Fruit fly (Drosophila melanogaster) whole organism, wandering third instar larva: ENCODE data around the gene cbt.
A peak's percentile ranks its signal among the peaks of the same experiment; 100 is the strongest.

ENCODE experiments used
- Hnf4 ChIP-seq: fragments of 200-800 bp; sonication (Bioruptor generic); optimal IDR thresholded peaks from 2 replicates; lab custom pipeline; 2016; ENCODE audit warnings: missing biosample characterization, mild to moderate bottlenecking, missing genetic modification characterization
- Hr78 ChIP-seq: fragments of >200 bp; optimal IDR thresholded peaks from 2 replicates; lab custom pipeline; 2017; ENCODE audit warnings: missing biosample characterization, missing genetic modification characterization
- N ChIP-seq: fragments of >200 bp; optimal IDR thresholded peaks from 2 replicates; lab custom pipeline; 2018; ENCODE audit warnings: missing biosample characterization, missing external identifiers, missing genetic modification characterization
- Rel ChIP-seq, 2 experiments: fragments of 200-800 bp; sonication (Bioruptor generic) in 1 of 2; optimal IDR thresholded peaks; 2 replicates in 1 of 2; 3 replicates in 1 of 2; lab custom pipeline; 2016 to 2019; ENCODE audit warnings: mild to moderate bottlenecking in 2 of 2, missing biosample characterization in 2 of 2, missing genetic modification characterization in 2 of 2, moderate library complexity in 1 of 2
- brk ChIP-seq: fragments of 200-800 bp; sonication (Bioruptor generic); optimal IDR thresholded peaks from 2 replicates; lab custom pipeline; 2016; ENCODE audit warnings: missing biosample characterization, mild to moderate bottlenecking, missing genetic modification characterization
- rgr ChIP-seq: fragments of 200-800 bp; sonication (Bioruptor generic); optimal IDR thresholded peaks from 3 replicates; lab custom pipeline; 2016; ENCODE audit warnings: missing biosample characterization, mild to moderate bottlenecking, missing genetic modification characterization

cbt gene

DNA sequence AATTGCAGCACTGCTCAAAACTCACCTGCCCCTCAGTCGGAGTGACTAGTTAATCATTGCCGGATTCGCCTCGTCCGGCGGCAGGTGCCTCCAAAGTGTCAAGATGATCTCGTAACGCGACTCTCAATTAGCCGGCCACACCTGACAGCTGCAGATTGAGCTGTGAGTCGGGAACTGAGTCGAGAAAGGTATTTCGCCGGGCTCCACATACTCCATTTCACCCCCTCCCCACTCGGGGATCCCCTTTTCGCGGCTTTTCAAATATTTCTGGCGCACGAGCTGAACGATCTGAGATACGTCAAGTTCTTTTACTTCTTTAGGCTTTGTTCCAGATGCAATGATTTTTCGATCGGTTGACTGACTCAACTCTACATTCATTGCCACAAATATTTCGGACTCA is 53.0 kb downstream of the cbt start:
- no peak for TF ChIP-seq Hr78 (GFP tag; lab: Kevin White, UChicago)
- no peak for TF ChIP-seq rgr (GFP tag; lab: Kevin White, UChicago)
- TF ChIP-seq brk (GFP tag; lab: Kevin White, UChicago) = no peak
- TF ChIP-seq N (GFP tag; lab: Kevin White, UChicago) = no peak
- TF ChIP-seq Hnf4 = no peak
- TF ChIP-seq Rel (GFP tag; optimal IDR thresholded peaks at IDR 0.05; lab: Kevin White, UChicago) = no peak
- TF ChIP-seq Rel (tag; optimal IDR thresholded peaks at IDR 0.05; lab: Kevin White, UChicago) = peak; percentile 90
